Fruit fly (Drosophila melanogaster) whole organism, embryonic: Measurements from ENCODE around the gene yellow-e.

ENCODE experiments used
- Ada2b ChIP-seq: fragments of 200-800 bp; sonication (Bioruptor generic); IDR thresholded peaks from 2 replicates; pipeline ENCODE4 v1.3.6; 2022; ENCODE audit warnings: missing biosample characterization, missing genetic modification characterization
- Awh ChIP-seq: fragments of 200-800 bp; sonication (Bioruptor generic); IDR thresholded peaks from 2 replicates; pipeline ENCODE4, ENCODE4 v1.3.6; 2022; ENCODE audit warnings: missing biosample characterization, missing genetic modification characterization
- CG10147 ChIP-seq: fragments of 200-800 bp; sonication (Bioruptor generic); optimal IDR thresholded peaks from 2 replicates; lab custom pipeline; 2019; ENCODE audit warnings: missing biosample characterization, mild to moderate bottlenecking, missing genetic modification characterization, moderate library complexity
- CG10462 ChIP-seq: fragments of 200-800 bp; sonication (Bioruptor generic); optimal IDR thresholded peaks from 2 replicates; lab custom pipeline; 2016; ENCODE audit warnings: missing biosample characterization, missing genetic modification characterization
- CG11093 ChIP-seq: fragments of 200-800 bp; sonication (Bioruptor generic); IDR thresholded peaks from 3 replicates; pipeline ENCODE4 v1.3.6; 2022; ENCODE audit warnings: missing biosample characterization, missing genetic modification characterization
- CG11398 ChIP-seq: fragments of 200-800 bp; sonication (Bioruptor generic); optimal IDR thresholded peaks from 2 replicates; lab custom pipeline; 2016; ENCODE audit warnings: missing biosample characterization, missing genetic modification characterization
- CG17568 ChIP-seq: fragments of 200-800 bp; sonication (Bioruptor generic); optimal IDR thresholded peaks from 2 replicates; lab custom pipeline; 2018; ENCODE audit warnings: missing biosample characterization, mild to moderate bottlenecking, missing genetic modification characterization, moderate library complexity
- CG17612 ChIP-seq: fragments of 200-800 bp; sonication (Bioruptor generic); IDR thresholded peaks from 2 replicates; pipeline ENCODE4 v1.3.6; 2022; ENCODE audit warnings: missing biosample characterization, missing genetic modification characterization
- CG18011 ChIP-seq: fragments of 200-800 bp; sonication (Bioruptor generic); optimal IDR thresholded peaks from 2 replicates; lab custom pipeline; 2017; ENCODE audit warnings: missing biosample characterization, missing genetic modification characterization, mild to moderate bottlenecking, moderate library complexity, missing genotype
- CG2875 ChIP-seq: fragments of 200-800 bp; sonication (Bioruptor generic); optimal IDR thresholded peaks from 2 replicates; lab custom pipeline; 2017; ENCODE audit warnings: missing biosample characterization, mild to moderate bottlenecking, missing genetic modification characterization, missing genetic modification reagents
- CG3163 ChIP-seq: fragments of 200-800 bp; sonication (Bioruptor generic); optimal IDR thresholded peaks from 3 replicates; lab custom pipeline; 2016; ENCODE audit warnings: missing biosample characterization, missing genetic modification characterization
- CG3407 ChIP-seq: fragments of 200-800 bp; sonication (Bioruptor generic); optimal IDR thresholded peaks from 2 replicates; lab custom pipeline; 2018; ENCODE audit warnings: missing biosample characterization, mild to moderate bottlenecking, missing genetic modification characterization
- CG4707 ChIP-seq: fragments of 200-800 bp; sonication (Bioruptor generic); optimal IDR thresholded peaks from 2 replicates; lab custom pipeline; 2018; ENCODE audit warnings: missing biosample characterization, mild to moderate bottlenecking, missing genetic modification characterization, moderate library complexity
- CG6683 ChIP-seq: fragments of 200-800 bp; sonication (Bioruptor generic); optimal IDR thresholded peaks from 2 replicates; lab custom pipeline; 2017; ENCODE audit warnings: missing biosample characterization, mild to moderate bottlenecking, missing genetic modification characterization, missing genetic modification reagents
- CG7786 ChIP-seq: fragments of 200-800 bp; sonication (Bioruptor generic); optimal IDR thresholded peaks from 2 replicates; lab custom pipeline; 2016; ENCODE audit warnings: missing biosample characterization, missing genetic modification characterization
- CG7928 ChIP-seq: fragments of 200-800 bp; sonication (Bioruptor generic); optimal IDR thresholded peaks from 2 replicates; lab custom pipeline; 2017; ENCODE audit warnings: missing biosample characterization, mild to moderate bottlenecking, missing genetic modification characterization
- CG8290 ChIP-seq, 3 experiments: fragments of 200-800 bp; sonication (Bioruptor generic); optimal IDR thresholded peaks; 2 replicates each; lab custom pipeline; 2016 to 2019; ENCODE audit warnings: missing biosample characterization in 3 of 3, missing genetic modification characterization in 3 of 3, mild to moderate bottlenecking in 2 of 3, moderate library complexity in 1 of 3
- CG9609 ChIP-seq: fragments of 200-800 bp; sonication (Bioruptor generic); optimal IDR thresholded peaks from 3 replicates; lab custom pipeline; 2016; ENCODE audit warnings: missing biosample characterization, missing genetic modification characterization
- CG9727 ChIP-seq: fragments of 200-800 bp; sonication (Bioruptor generic); optimal IDR thresholded peaks from 3 replicates; lab custom pipeline; 2017; ENCODE audit warnings: missing biosample characterization, mild to moderate bottlenecking, missing genetic modification characterization
- CHES-1-like ChIP-seq: fragments of 200-800 bp; sonication (Bioruptor generic); optimal IDR thresholded peaks from 2 replicates; lab custom pipeline; 2016; ENCODE audit warnings: missing biosample characterization, missing genetic modification characterization
- Chrac-16 ChIP-seq: fragments of 200-800 bp; sonication (Bioruptor generic); optimal IDR thresholded peaks from 3 replicates; lab custom pipeline; 2016; ENCODE audit warnings: missing biosample characterization, missing genetic modification characterization
- D19B ChIP-seq: fragments of 200-800 bp; sonication (Bioruptor generic); optimal IDR thresholded peaks from 2 replicates; lab custom pipeline; 2017; ENCODE audit warnings: missing biosample characterization, mild to moderate bottlenecking, missing genetic modification characterization
- ERR ChIP-seq: fragments of 200-800 bp; sonication (Bioruptor generic); optimal IDR thresholded peaks from 2 replicates; lab custom pipeline; 2016; ENCODE audit warnings: missing biosample characterization, missing genetic modification characterization
- HLH54F ChIP-seq: fragments of 200-800 bp; sonication (Bioruptor generic); optimal IDR thresholded peaks from 3 replicates; lab custom pipeline; 2016; ENCODE audit warnings: missing biosample characterization, missing genetic modification characterization
- Kr ChIP-seq: fragments of 200-800 bp; sonication (Bioruptor generic); optimal IDR thresholded peaks from 2 replicates; lab custom pipeline; 2017; ENCODE audit warnings: missing biosample characterization, mild to moderate bottlenecking, missing genetic modification characterization
- Myb ChIP-seq: fragments of 200-800 bp; sonication (Bioruptor generic); optimal IDR thresholded peaks from 2 replicates; lab custom pipeline; 2016; ENCODE audit warnings: missing biosample characterization, missing genetic modification characterization
- Pdp1 ChIP-seq, 2 experiments: fragments of 200-800 bp; sonication (Bioruptor generic); optimal IDR thresholded peaks; 3 replicates each; lab custom pipeline; 2016; ENCODE audit warnings: missing biosample characterization in 2 of 2, missing genetic modification characterization in 2 of 2, mild to moderate bottlenecking in 1 of 2, moderate library complexity in 1 of 2
- Rx ChIP-seq: fragments of 200-800 bp; sonication (Bioruptor generic); IDR thresholded peaks from 2 replicates; pipeline ENCODE4 v1.3.6; 2022; ENCODE audit warnings: missing biosample characterization, missing genetic modification characterization
- Spps ChIP-seq: fragments of 200-800 bp; sonication (Bioruptor generic); optimal IDR thresholded peaks from 2 replicates; lab custom pipeline; 2018; ENCODE audit warnings: missing biosample characterization, mild to moderate bottlenecking, missing genetic modification characterization
- Ssrp ChIP-seq: fragments of 200-800 bp; sonication (Bioruptor generic); optimal IDR thresholded peaks from 2 replicates; lab custom pipeline; 2018; ENCODE audit warnings: missing biosample characterization, mild to moderate bottlenecking, missing genetic modification characterization, moderate library complexity
- Usf ChIP-seq: fragments of 200-800 bp; sonication (Bioruptor generic); optimal IDR thresholded peaks from 2 replicates; lab custom pipeline; 2017; ENCODE audit warnings: missing genotype, missing biosample characterization, missing genetic modification characterization
- abd-A ChIP-seq: fragments of 200-800 bp; sonication (Bioruptor generic); optimal IDR thresholded peaks from 3 replicates; lab custom pipeline; 2019; ENCODE audit warnings: missing biosample characterization, mild to moderate bottlenecking, missing genetic modification characterization, moderate library complexity
- chn ChIP-seq: fragments of 200-800 bp; sonication (Bioruptor generic); optimal IDR thresholded peaks from 2 replicates; lab custom pipeline; 2016; ENCODE audit warnings: missing biosample characterization, missing genetic modification characterization
- ci ChIP-seq: fragments of 200-800 bp; sonication (Bioruptor generic); IDR thresholded peaks from 3 replicates; pipeline ENCODE4 v1.3.6; 2022; ENCODE audit warnings: missing biosample characterization, missing genetic modification characterization
- crc ChIP-seq: fragments of 200-800 bp; sonication (Bioruptor generic); optimal IDR thresholded peaks from 2 replicates; lab custom pipeline; 2016; ENCODE audit warnings: missing biosample characterization, missing genetic modification characterization
- croc ChIP-seq: fragments of 200-800 bp; sonication (Bioruptor generic); conservative IDR thresholded peaks from 3 replicates; pipeline ENCODE4 v1.3.6; 2022; ENCODE audit warnings: missing biosample characterization, missing genetic modification characterization
- gfzf ChIP-seq: fragments of 200-800 bp; sonication (Bioruptor generic); optimal IDR thresholded peaks from 2 replicates; lab custom pipeline; 2016; ENCODE audit warnings: missing biosample characterization, mild to moderate bottlenecking, missing genetic modification characterization, moderate library complexity
- grn ChIP-seq: fragments of 200-800 bp; sonication (Bioruptor generic); optimal IDR thresholded peaks from 3 replicates; lab custom pipeline; 2017; ENCODE audit warnings: missing biosample characterization, missing genetic modification characterization
- ken ChIP-seq: fragments of 200-800 bp; sonication (Bioruptor generic); IDR thresholded peaks from 3 replicates; pipeline ENCODE4 v1.3.6; 2022; ENCODE audit warnings: missing biosample characterization, missing genetic modification characterization
- klu ChIP-seq: fragments of 200-800 bp; sonication (Bioruptor generic); IDR thresholded peaks from 2 replicates; pipeline ENCODE4 v1.3.6; 2022; ENCODE audit warnings: missing biosample characterization, missing genetic modification characterization
- nau ChIP-seq: fragments of 200-800 bp; sonication (Bioruptor generic); optimal IDR thresholded peaks from 3 replicates; lab custom pipeline; 2017; ENCODE audit warnings: missing biosample characterization, mild to moderate bottlenecking, missing genetic modification characterization, missing genetic modification reagents
- odd ChIP-seq: fragments of 200-800 bp; sonication (Bioruptor generic); optimal IDR thresholded peaks from 2 replicates; lab custom pipeline; 2017; ENCODE audit warnings: missing biosample characterization, mild to moderate bottlenecking, missing genetic modification characterization
- pho ChIP-seq: fragments of 200-800 bp; sonication (Bioruptor generic); optimal IDR thresholded peaks from 2 replicates; lab custom pipeline; 2016; ENCODE audit warnings: missing biosample characterization, missing genetic modification characterization
- pita ChIP-seq: fragments of 200-800 bp; sonication (Bioruptor generic); optimal IDR thresholded peaks from 2 replicates; lab custom pipeline; 2017; ENCODE audit warnings: missing biosample characterization, mild to moderate bottlenecking, missing genetic modification characterization
- prd ChIP-seq, 3 experiments: fragments of >200 bp in 2 of 3; fragments of 200-800 bp in 1 of 3; sonication (Bioruptor generic) in 1 of 3; optimal IDR thresholded peaks in 2 of 3; IDR thresholded peaks in 1 of 3; 2 replicates in 2 of 3; 3 replicates in 1 of 3; pipeline versions ENCODE4 v1.3.6 to Lab custom; 2017 to 2022; ENCODE audit warnings: missing biosample characterization in 1 of 3, missing genetic modification characterization in 1 of 3
- seq ChIP-seq: fragments of 200-800 bp; sonication (Bioruptor generic); IDR thresholded peaks from 2 replicates; pipeline ENCODE4 v1.3.6; 2022; ENCODE audit warnings: missing biosample characterization, missing genetic modification characterization
- sna ChIP-seq: fragments of 200-800 bp; sonication (Bioruptor generic); IDR thresholded peaks from 2 replicates; pipeline ENCODE4 v1.3.6; 2022; ENCODE audit warnings: missing biosample characterization, missing genetic modification characterization; ENCODE audit not compliant: partially characterized antibody
- tna ChIP-seq: fragments of 200-800 bp; sonication (Bioruptor generic); IDR thresholded peaks from 2 replicates; pipeline ENCODE4 v1.3.6; 2022; ENCODE audit warnings: missing biosample characterization, missing genetic modification characterization; ENCODE audit not compliant: partially characterized antibody
- z ChIP-seq: fragments of 200-800 bp; sonication (Bioruptor generic); IDR thresholded peaks from 3 replicates; pipeline ENCODE4 v1.3.6; 2022; ENCODE audit warnings: missing biosample characterization, missing genetic modification characterization
- zfh1 ChIP-seq: fragments of 200-800 bp; sonication (Bioruptor generic); IDR thresholded peaks from 3 replicates; pipeline ENCODE4 v1.3.6; 2022; ENCODE audit warnings: missing biosample characterization, missing genetic modification characterization

Gene yellow-e

dm6 chr3R:13403032-13403459 lies 12.0 kb downstream of the yellow-e start, which contains the start of gene Dpm3 (continued):
- TF ChIP-seq Spps (tag; lab: Kevin White, UChicago) (peak; percentile 7), CG17568 (GFP tag; lab: Kevin White, UChicago) (no peak), CG8290 (GFP tag; optimal IDR thresholded peaks at IDR 0.05; lab: Kevin White, UChicago) (peak; percentile 72), CG8290 (tag; optimal IDR thresholded peaks at IDR 0.05; lab: Kevin White, UChicago) (no peak), crc (GFP tag; lab: Kevin White, UChicago) (no peak), ERR (GFP tag; lab: Kevin White, UChicago) (peak; percentile 2), klu (GFP tag; lab: Robert Waterston, UW) (no peak), CG18011 (GFP tag; lab: Kevin White, UChicago) (peak; percentile 100), CG9609 (GFP tag; lab: Kevin White, UChicago) (peak; percentile 38), zfh1 (GFP tag; lab: Robert Waterston, UW) (0 out of 3 replicates have a peak, but pooled peaks have one; percentile 39), nau (no peak), croc (GFP tag; lab: Robert Waterston, UW) (no peak), pho (peak; percentile 60), D19B (no peak), CHES-1-like (peak; percentile 68), z (no peak), gfzf (peak; percentile 65), CG6683 (GFP tag; lab: Kevin White, UChicago) (no peak), Myb (GFP tag; lab: Kevin White, UChicago) (peak; percentile 97), Chrac-16 (GFP tag; lab: Kevin White, UChicago) (no peak), CG3163 (GFP tag; lab: Kevin White, UChicago) (peak; percentile 93), Kr (no peak), CG4707 (GFP tag; lab: Kevin White, UChicago) (no peak), chn (peak; percentile 15), CG10147 (GFP tag; lab: Kevin White, UChicago) (peak; percentile 57), grn (peak; percentile 34), HLH54F (GFP tag; lab: Kevin White, UChicago) (peak; percentile 62), CG11398 (no peak), tna (GFP tag; lab: Robert Waterston, UW) (peak; percentile 82), Rx (GFP tag; lab: Robert Waterston, UW) (no peak), pita (GFP tag; lab: Kevin White, UChicago) (peak; percentile 17), CG7928 (no peak), prd (optimal IDR thresholded peaks at IDR 0.05; lab: Kevin White, UChicago) (no peak), prd (GFP tag; IDR thresholded peaks at IDR 0.05; lab: Robert Waterston, UW) (peak; percentile 43; the same call in 2 of the 3 replicates), Ada2b (GFP tag; lab: Robert Waterston, UW) (no peak), abd-A (peak; percentile 74), Pdp1 (GFP tag; optimal IDR thresholded peaks at IDR 0.05; lab: Kevin White, UChicago) (peak in 1 of 2 experiments; percentile 57), Awh (no peak), Usf (GFP tag; lab: Kevin White, UChicago) (no peak), sna (peak; percentile 95), Ssrp (tag; lab: Kevin White, UChicago) (no peak), CG3407 (GFP tag; lab: Kevin White, UChicago) (no peak), CG9727 (GFP tag; lab: Kevin White, UChicago) (peak; percentile 16), CG17612 (GFP tag; lab: Robert Waterston, UW) (no peak), seq (no peak), odd (GFP tag; lab: Kevin White, UChicago) (no peak), CG2875 (GFP tag; lab: Kevin White, UChicago) (no peak), CG7786 (GFP tag; lab: Kevin White, UChicago) (peak; percentile 40), CG11093 (no peak), ci (GFP tag; lab: Robert Waterston, UW) (peak; percentile 51; the same call in 2 of the 3 replicates), CG10462 (GFP tag; lab: Kevin White, UChicago) (no peak), ken (peak; percentile 51; the same call in 1 of the 3 replicates)
